Fruit fly (Drosophila melanogaster): Measurements from ENCODE around the gene comm3.

The comm3 gene

DNA sequence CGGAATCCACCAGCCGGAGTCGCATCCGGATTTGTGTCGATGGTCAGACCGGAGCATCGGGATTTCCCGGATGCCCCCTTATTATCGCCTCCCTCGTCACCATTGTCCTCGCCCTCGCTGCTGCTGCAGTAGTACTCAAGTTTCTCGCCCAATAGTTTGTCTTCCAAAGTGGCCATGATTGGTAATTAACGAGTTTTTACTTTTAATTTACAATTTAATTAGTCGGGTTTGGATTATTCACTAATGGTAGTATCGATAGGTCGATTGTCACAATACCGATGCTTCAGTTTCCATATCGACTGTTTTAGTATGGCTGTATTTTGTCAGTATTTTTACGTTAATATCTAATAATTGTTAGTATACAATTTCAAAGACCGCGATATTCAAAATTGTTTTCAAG is 37.5 kb downstream of the comm3 start, which contains the start of gene CG7650 (continued):
- TF ChIP-seq CG16815 (GFP tag; optimal IDR thresholded peaks at IDR 0.05) (no peak), Stat92E (GFP tag; optimal IDR thresholded peaks at IDR 0.05) (peak in 1 of 3 experiments; percentile 65), Jarid2 (GFP tag; optimal IDR thresholded peaks at IDR 0.05) (no peak), CG6654 (GFP tag; optimal IDR thresholded peaks at IDR 0.05) (no peak), CTCF (GFP tag; optimal IDR thresholded peaks at IDR 0.05) (no peak), shn (GFP tag; optimal IDR thresholded peaks at IDR 0.05) (no peak), yki (optimal IDR thresholded peaks at IDR 0.05) (no peak), CG12299 (tag; optimal IDR thresholded peaks at IDR 0.05) (no peak), CG7556 (GFP tag; optimal IDR thresholded peaks at IDR 0.05) (no peak), klu (GFP tag; IDR thresholded peaks at IDR 0.05) (no peak), CG6254 (GFP tag; optimal IDR thresholded peaks at IDR 0.05) (no peak), Rfx (GFP tag; IDR thresholded peaks at IDR 0.05) (no peak), HLHmδ (GFP tag; optimal IDR thresholded peaks at IDR 0.05) (no peak), vnd (GFP tag; IDR thresholded peaks at IDR 0.05; ENCODE audit: partially characterized antibody) (peak; percentile 83), CG9932 (GFP tag; IDR thresholded peaks at IDR 0.05) (no peak), her (GFP tag; optimal IDR thresholded peaks at IDR 0.05) (no peak), GATAe (GFP tag; conservative IDR thresholded peaks at IDR 0.05) (no peak), seq (GFP tag; IDR thresholded peaks at IDR 0.05) (no peak), gsb (GFP tag; IDR thresholded peaks at IDR 0.05) (no peak), CG17912 (GFP tag; optimal IDR thresholded peaks at IDR 0.05) (no peak), CG10654 (GFP tag; optimal IDR thresholded peaks at IDR 0.05) (no peak), Doc3 (GFP tag; IDR thresholded peaks at IDR 0.05; ENCODE audit: partially characterized antibody) (peak; percentile 90), Hmx (GFP tag; optimal IDR thresholded peaks at IDR 0.05) (no peak), pfk (GFP tag; optimal IDR thresholded peaks at IDR 0.05) (no peak), dm (GFP tag; optimal IDR thresholded peaks at IDR 0.05) (no peak), CG8089 (GFP tag; optimal IDR thresholded peaks at IDR 0.05) (no peak), Rx (GFP tag; IDR thresholded peaks at IDR 0.05) (no peak)

DNA sequence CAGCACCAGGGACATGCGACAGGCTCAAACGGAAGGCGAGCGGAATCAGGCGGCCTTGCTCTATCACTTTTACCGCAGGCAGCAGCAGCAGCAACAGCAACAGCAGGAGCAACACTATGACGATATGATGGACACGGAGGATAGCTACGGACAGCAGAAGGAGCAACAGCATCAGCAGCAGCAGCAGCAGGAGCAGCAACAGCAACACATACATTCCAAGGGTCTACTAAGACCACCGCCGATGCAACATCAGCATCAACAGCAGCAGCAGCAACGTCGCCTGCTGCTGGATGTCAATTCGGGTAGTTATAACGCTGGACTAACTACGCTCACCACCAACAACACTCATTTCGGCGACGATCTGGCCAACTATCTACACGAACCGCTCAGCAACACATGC is 42.6 kb downstream of the comm3 start:
- TF ChIP-seq Med (GFP tag) (peak; percentile 51), Sin3A (optimal IDR thresholded peaks at IDR 0.05) (no peak)

DNA sequence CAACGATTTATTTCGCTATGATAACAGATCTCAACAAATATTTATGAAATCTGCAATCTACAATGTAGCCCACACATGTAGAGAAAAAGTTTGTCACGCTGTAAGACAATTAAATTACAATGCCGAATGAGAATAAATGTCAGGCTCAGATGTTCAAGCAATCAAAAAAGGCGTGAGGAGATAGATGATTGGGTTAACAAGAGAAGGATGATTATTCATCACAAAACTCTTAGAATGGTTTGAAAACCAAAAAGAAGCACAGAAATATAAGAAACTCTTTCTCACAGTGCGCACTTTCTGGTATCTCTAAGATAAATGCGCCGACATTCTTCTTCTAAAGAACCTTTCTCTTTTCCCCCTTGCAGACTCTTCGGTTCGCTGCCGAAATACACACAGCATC is 47.5 kb downstream of the comm3 start:
- TF ChIP-seq PHDP (tag; optimal IDR thresholded peaks at IDR 0.05) (no peak), CG10979 (tag; optimal IDR thresholded peaks at IDR 0.05) (peak; percentile 11), fd64A (GFP tag; optimal IDR thresholded peaks at IDR 0.05) (no peak), CG11247 (GFP tag; IDR thresholded peaks at IDR 0.05) (no peak), Atf3 (GFP tag; optimal IDR thresholded peaks at IDR 0.05) (no peak), sens (GFP tag) (peak; percentile 87), sim (GFP tag; IDR thresholded peaks at IDR 0.05) (no peak), chif (GFP tag; optimal IDR thresholded peaks at IDR 0.05) (no peak), kay (GFP tag; optimal IDR thresholded peaks at IDR 0.05) (peak; percentile 15), bsh (GFP tag; optimal IDR thresholded peaks at IDR 0.05) (peak in 1 of 2 experiments; percentile 50), CG9932 (GFP tag; IDR thresholded peaks at IDR 0.05) (no peak), CG1792 (GFP tag; optimal IDR thresholded peaks at IDR 0.05) (no peak), Chrac-16 (GFP tag; optimal IDR thresholded peaks at IDR 0.05) (peak; percentile 1), CG12236 (GFP tag; optimal IDR thresholded peaks at IDR 0.05) (no peak), CG11695 (GFP tag; IDR thresholded peaks at IDR 0.05) (no peak), crol (GFP tag; IDR thresholded peaks at IDR 0.05) (0 out of 2 replicates have a peak, but pooled peaks have one; percentile 17), Spps (tag; optimal IDR thresholded peaks at IDR 0.05) (peak; percentile 11), bab2 (GFP tag; optimal IDR thresholded peaks at IDR 0.05) (peak; percentile 14), tin (GFP tag; optimal IDR thresholded peaks at IDR 0.05) (no peak), ci (GFP tag; IDR thresholded peaks at IDR 0.05) (0 out of 3 replicates have a peak, but pooled peaks have one; percentile 63), Hmr (GFP tag; optimal IDR thresholded peaks at IDR 0.05) (no peak), Med (GFP tag) (peak; percentile 83), CG14050 (GFP tag; IDR thresholded peaks at IDR 0.05) (no peak), CG12299 (tag; optimal IDR thresholded peaks at IDR 0.05) (no peak), CG17359 (tag; optimal IDR thresholded peaks at IDR 0.05) (peak; percentile 4), repo (GFP tag; optimal IDR thresholded peaks at IDR 0.05) (no peak)
